Worm (Caenorhabditis elegans) whole organism, late embryonic: Measurements from ENCODE around the gene lido-12.

Source experiments
- F13H6.1 ChIP-seq: sonication (generic microtip); optimal IDR thresholded peaks from 2 replicates; lab custom pipeline; 2016; ENCODE audit warnings: missing genetic modification characterization, missing compliant biosample characterization
- ama-1 ChIP-seq: fragments of 150-350 bp; optimal IDR thresholded peaks from 2 replicates; lab custom pipeline; 2014
- ceh-24 ChIP-seq: sonication (generic microtip); optimal IDR thresholded peaks from 2 replicates; lab custom pipeline; 2016; ENCODE audit warnings: mild to moderate bottlenecking, missing genetic modification characterization, missing compliant biosample characterization
- ceh-9 ChIP-seq: sonication (generic microtip); optimal IDR thresholded peaks from 2 replicates; lab custom pipeline; 2016; ENCODE audit warnings: mild to moderate bottlenecking, missing genetic modification characterization, inconsistent platforms, missing compliant biosample characterization
- nhr-232 ChIP-seq: sonication (generic microtip); optimal IDR thresholded peaks from 2 replicates; lab custom pipeline; 2016; ENCODE audit warnings: missing genetic modification characterization, missing compliant biosample characterization
- rnt-1 ChIP-seq: sonication (generic microtip); optimal IDR thresholded peaks from 2 replicates; lab custom pipeline; 2016; ENCODE audit warnings: missing genetic modification characterization, missing compliant biosample characterization
- sox-2 ChIP-seq: fragments of 200-800 bp; sonication (Bioruptor generic); IDR thresholded peaks from 2 replicates; pipeline ENCODE4 v1.3.6; 2022; ENCODE audit warnings: missing genetic modification reagents, missing genetic modification characterization, missing compliant biosample characterization
- ttx-3 ChIP-seq: sonication (generic microtip); optimal IDR thresholded peaks from 2 replicates; lab custom pipeline; 2016; ENCODE audit warnings: missing genetic modification reagents, missing genetic modification characterization, missing compliant biosample characterization

ce11 chrII:2966350-2966749 lies 39.2 kb upstream of the lido-12 start:
- TF ChIP-seq ceh-24 (tag; lab: Kevin White, UChicago) (no peak), ama-1 (no peak), F13H6.1 (no peak), nhr-232 (tag; lab: Kevin White, UChicago) (no peak), rnt-1 (tag; lab: Kevin White, UChicago) (no peak), sox-2 (GFP tag; lab: Robert Waterston, UW) (no peak), ttx-3 (tag; lab: Kevin White, UChicago) (no peak), ceh-9 (tag; lab: Kevin White, UChicago) (no peak)
